Fruit fly (Drosophila melanogaster): ENCODE results near the gene CG3592.

The CG3592 gene

dm6 chrX:2984902-2985772, 50.2 kb downstream of the CG3592 start (continued):
- peak; percentile 63 for TF ChIP-seq trem (tag; optimal IDR thresholded peaks at IDR 0.05)
- TF ChIP-seq Sox102F (GFP tag; optimal IDR thresholded peaks at IDR 0.05) = peak; percentile 8
- TF ChIP-seq CG43689 (GFP tag; IDR thresholded peaks at IDR 0.05) = no peak
- TF ChIP-seq BtbVII (GFP tag; optimal IDR thresholded peaks at IDR 0.05) = no peak
- peak; percentile 47 for TF ChIP-seq CG12236 (GFP tag; optimal IDR thresholded peaks at IDR 0.05)
- peak; percentile 94 for TF ChIP-seq zf30C (GFP tag; optimal IDR thresholded peaks at IDR 0.05)
- TF ChIP-seq wdn (GFP tag; IDR thresholded peaks at IDR 0.05) = no peak
- no peak for TF ChIP-seq CTCF (GFP tag; optimal IDR thresholded peaks at IDR 0.05)
- peak; percentile 41 for TF ChIP-seq D19A (tag; optimal IDR thresholded peaks at IDR 0.05)
- TF ChIP-seq CG8290 (GFP tag; optimal IDR thresholded peaks at IDR 0.05) = peak; percentile 21
- TF ChIP-seq CG8290 (tag; optimal IDR thresholded peaks at IDR 0.05) = no peak
- TF ChIP-seq Six4 (GFP tag; optimal IDR thresholded peaks at IDR 0.05) = peak; percentile 2
- peak; percentile 70 for TF ChIP-seq nom (GFP tag; optimal IDR thresholded peaks at IDR 0.05)
- TF ChIP-seq fru (optimal IDR thresholded peaks at IDR 0.05) = no peak
- no peak for TF ChIP-seq CG42726 (GFP tag; IDR thresholded peaks at IDR 0.05; ENCODE audit: partially characterized antibody)
- peak; percentile 3 to 11 for TF ChIP-seq dpn (GFP tag; optimal IDR thresholded peaks at IDR 0.05)
- TF ChIP-seq D (optimal IDR thresholded peaks at IDR 0.05) = no peak
- TF ChIP-seq D (GFP tag; optimal IDR thresholded peaks at IDR 0.05) = peak; percentile 60
- peak in 1 of 2 experiments; percentile 87 for TF ChIP-seq eve (GFP tag; optimal IDR thresholded peaks at IDR 0.05)
- TF ChIP-seq Drgx (GFP tag; IDR thresholded peaks at IDR 0.05) = no peak
- no peak for TF ChIP-seq Dp (GFP tag; optimal IDR thresholded peaks at IDR 0.05)
- TF ChIP-seq lola (GFP tag; optimal IDR thresholded peaks at IDR 0.05) = peak in 1 of 3 experiments; percentile 87
- TF ChIP-seq CG17359 (tag; optimal IDR thresholded peaks at IDR 0.05) = no peak
- TF ChIP-seq CG34422 (GFP tag; IDR thresholded peaks at IDR 0.05) = no peak
- no peak for TF ChIP-seq Lhr (GFP tag; optimal IDR thresholded peaks at IDR 0.05)
- TF ChIP-seq ara (GFP tag; IDR thresholded peaks at IDR 0.05) = peak; percentile 79
- TF ChIP-seq CG4424 (GFP tag; optimal IDR thresholded peaks at IDR 0.05) = peak; percentile 61
- peak in 1 of 2 experiments; percentile 33 for TF ChIP-seq Hr51 (GFP tag; optimal IDR thresholded peaks at IDR 0.05)
- no peak for TF ChIP-seq CG11247 (GFP tag; IDR thresholded peaks at IDR 0.05)
- peak; percentile 60 for TF ChIP-seq CG10209 (GFP tag; optimal IDR thresholded peaks at IDR 0.05)
- TF ChIP-seq CG1233 (GFP tag; optimal IDR thresholded peaks at IDR 0.05) = peak; percentile 44
- TF ChIP-seq pum (GFP tag; optimal IDR thresholded peaks at IDR 0.05) = peak; percentile 53
- TF ChIP-seq CG15601 (tag; optimal IDR thresholded peaks at IDR 0.05) = peak; percentile 19
- TF ChIP-seq Optix (GFP tag; IDR thresholded peaks at IDR 0.05) = no peak
- no peak for TF ChIP-seq ATbp (GFP tag; optimal IDR thresholded peaks at IDR 0.05)
